Fruit fly (Drosophila melanogaster): ENCODE results near the gene chp.

- TF ChIP-seq pan (optimal IDR thresholded peaks at IDR 0.05), result no peak
- no peak for TF ChIP-seq EcR (GFP tag; optimal IDR thresholded peaks at IDR 0.05)
Measured at dm6 chr3R:31168429-31168828, 42.1 kb downstream of the chp start.

Data from whole organism.